Fruit fly (Drosophila melanogaster): Measurements from ENCODE around the gene Spg7.

The Spg7 gene

DNA sequence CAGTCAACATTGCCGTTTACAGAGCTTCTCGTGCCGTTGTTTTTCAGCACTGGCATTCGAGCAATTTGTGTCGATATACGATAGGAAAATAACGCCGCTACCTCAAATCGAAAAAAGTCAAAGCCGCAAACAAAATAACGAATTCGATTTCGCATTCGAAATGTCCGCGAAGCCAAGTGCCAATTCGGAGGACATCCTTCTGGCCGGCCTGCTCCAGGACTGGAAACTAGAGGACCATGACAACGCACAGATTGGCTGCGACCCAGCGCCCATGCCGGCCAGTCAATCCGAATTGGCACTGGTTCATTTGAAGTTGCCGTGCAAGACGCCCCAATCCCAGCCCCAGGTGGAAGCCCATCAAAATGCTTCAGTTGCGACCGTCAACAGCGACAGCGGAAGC lies 16.7 kb upstream of the Spg7 start (continued):
- TF ChIP-seq slou (GFP tag; optimal IDR thresholded peaks at IDR 0.05): no peak
- TF ChIP-seq peb (GFP tag; IDR thresholded peaks at IDR 0.05): no peak
- TF ChIP-seq Gug (GFP tag; IDR thresholded peaks at IDR 0.05): no peak
- TF ChIP-seq tll (GFP tag; optimal IDR thresholded peaks at IDR 0.05): no peak
- TF ChIP-seq CG14014 (GFP tag; IDR thresholded peaks at IDR 0.05): no peak
- TF ChIP-seq CHES-1-like (GFP tag; optimal IDR thresholded peaks at IDR 0.05): no peak
- no peak for TF ChIP-seq Sry-β (GFP tag; optimal IDR thresholded peaks at IDR 0.05)
- no peak for TF ChIP-seq CG3726 (GFP tag; IDR thresholded peaks at IDR 0.05)
- no peak for TF ChIP-seq zen (tag; optimal IDR thresholded peaks at IDR 0.05)
- TF ChIP-seq lmd (GFP tag; IDR thresholded peaks at IDR 0.05): peak; percentile 19; the same call in 1 of the 2 replicates
- peak; percentile 48 for TF ChIP-seq CG2116 (GFP tag; optimal IDR thresholded peaks at IDR 0.05)
- no peak for TF ChIP-seq ems (GFP tag; optimal IDR thresholded peaks at IDR 0.05)
- peak; percentile 17 for TF ChIP-seq gfzf (GFP tag; optimal IDR thresholded peaks at IDR 0.05)
- 0 out of 2 replicates have a peak, but pooled peaks have one; percentile 26 for TF ChIP-seq ara (GFP tag; IDR thresholded peaks at IDR 0.05)
- no peak for TF ChIP-seq CG3163 (GFP tag; optimal IDR thresholded peaks at IDR 0.05)
- TF ChIP-seq CG17829 (tag; optimal IDR thresholded peaks at IDR 0.05): no peak
- no peak for TF ChIP-seq ase (GFP tag; IDR thresholded peaks at IDR 0.05)
- TF ChIP-seq CG31441 (GFP tag; IDR thresholded peaks at IDR 0.05): no peak
- no peak for TF ChIP-seq Ets97D (GFP tag; optimal IDR thresholded peaks at IDR 0.05)
- TF ChIP-seq tup (GFP tag; optimal IDR thresholded peaks at IDR 0.05): no peak
- TF ChIP-seq CG15514 (GFP tag; optimal IDR thresholded peaks at IDR 0.05): peak; percentile 98
- no peak for TF ChIP-seq br (optimal IDR thresholded peaks at IDR 0.05)
- no peak for TF ChIP-seq Six4 (GFP tag; optimal IDR thresholded peaks at IDR 0.05)
- no peak for TF ChIP-seq CG1832 (GFP tag; optimal IDR thresholded peaks at IDR 0.05)
- TF ChIP-seq nerfin-2 (GFP tag; IDR thresholded peaks at IDR 0.05; ENCODE audit: partially characterized antibody): no peak; the same call in 1 of the 2 replicates
- peak; percentile 50 for TF ChIP-seq Rfx (GFP tag; IDR thresholded peaks at IDR 0.05)
- TF ChIP-seq ranshi (GFP tag; IDR thresholded peaks at IDR 0.05): no peak
- TF ChIP-seq HmgZ (tag; optimal IDR thresholded peaks at IDR 0.05): peak; percentile 6
- TF ChIP-seq CG17328 (GFP tag; IDR thresholded peaks at IDR 0.05): no peak
- TF ChIP-seq Fer1 (GFP tag; optimal IDR thresholded peaks at IDR 0.05): no peak
- no peak for TF ChIP-seq CG7839 (tag; optimal IDR thresholded peaks at IDR 0.05)
- peak; percentile 18 for TF ChIP-seq CG2120 (GFP tag; optimal IDR thresholded peaks at IDR 0.05)
- TF ChIP-seq CG6683 (GFP tag; optimal IDR thresholded peaks at IDR 0.05): no peak
- TF ChIP-seq Atf3 (GFP tag; optimal IDR thresholded peaks at IDR 0.05): no peak
- no peak for TF ChIP-seq CG30431 (GFP tag; optimal IDR thresholded peaks at IDR 0.05)
- TF ChIP-seq fd102C (GFP tag; optimal IDR thresholded peaks at IDR 0.05): no peak
- no peak for TF ChIP-seq Hsf (GFP tag; optimal IDR thresholded peaks at IDR 0.05)
- no peak for TF ChIP-seq CG18599 (GFP tag; optimal IDR thresholded peaks at IDR 0.05)
- no peak for TF ChIP-seq CG6254 (GFP tag; optimal IDR thresholded peaks at IDR 0.05)
- TF ChIP-seq ab (GFP tag; optimal IDR thresholded peaks at IDR 0.05): no peak
- no peak for TF ChIP-seq z (GFP tag; IDR thresholded peaks at IDR 0.05)
- TF ChIP-seq CG31388 (GFP tag; optimal IDR thresholded peaks at IDR 0.05): no peak
- TF ChIP-seq CG8944 (GFP tag; optimal IDR thresholded peaks at IDR 0.05): no peak
- no peak for TF ChIP-seq pfk (GFP tag; optimal IDR thresholded peaks at IDR 0.05)
- peak; percentile 63 for TF ChIP-seq Dref (GFP tag; IDR thresholded peaks at IDR 0.05)
- no peak for TF ChIP-seq CkIIα-i1 (GFP tag; IDR thresholded peaks at IDR 0.05)
- TF ChIP-seq CG17361 (GFP tag; IDR thresholded peaks at IDR 0.05): no peak
- TF ChIP-seq CG8281 (tag; optimal IDR thresholded peaks at IDR 0.05): no peak
- TF ChIP-seq Atf6 (GFP tag; IDR thresholded peaks at IDR 0.05): no peak
- TF ChIP-seq CG34224 (GFP tag; IDR thresholded peaks at IDR 0.05; ENCODE audit: partially characterized antibody): peak; percentile 37; the same call in 1 of the 3 replicates
- no peak for TF ChIP-seq HHEX (GFP tag; optimal IDR thresholded peaks at IDR 0.05)
- no peak for TF ChIP-seq hth (optimal IDR thresholded peaks at IDR 0.05)

All from whole organism, embryonic.